Fruit fly (Drosophila melanogaster) whole organism, embryonic: ENCODE data around the gene Nnp-1.

ENCODE experiments used
- Atf-2 ChIP-seq: fragments of 200-800 bp; sonication (Bioruptor generic); optimal IDR thresholded peaks from 2 replicates; lab custom pipeline; 2016; ENCODE audit warnings: missing biosample characterization, missing genetic modification characterization
- Atf6 ChIP-seq: fragments of 200-800 bp; sonication (Bioruptor generic); IDR thresholded peaks from 2 replicates; pipeline ENCODE4 v1.3.6; 2022; ENCODE audit warnings: missing biosample characterization, missing genetic modification characterization
- Blimp-1 ChIP-seq: fragments of 200-800 bp; sonication (Bioruptor generic); optimal IDR thresholded peaks from 3 replicates; lab custom pipeline; 2018; ENCODE audit warnings: missing biosample characterization, missing genetic modification characterization, mild to moderate bottlenecking, moderate library complexity, missing genetic modification reagents
- CG11723 ChIP-seq: fragments of 200-800 bp; sonication (Bioruptor generic); optimal IDR thresholded peaks from 2 replicates; lab custom pipeline; 2017; ENCODE audit warnings: missing biosample characterization, mild to moderate bottlenecking, missing genetic modification characterization
- CG13296 ChIP-seq: fragments of 200-800 bp; sonication (Bioruptor generic); optimal IDR thresholded peaks from 3 replicates; lab custom pipeline; 2018; ENCODE audit warnings: missing biosample characterization, mild to moderate bottlenecking, missing genetic modification characterization
- CG13775 ChIP-seq: fragments of 200-800 bp; sonication (Bioruptor generic); optimal IDR thresholded peaks from 3 replicates; lab custom pipeline; 2017; ENCODE audit warnings: missing biosample characterization, mild to moderate bottlenecking, missing genetic modification characterization
- CG14710 ChIP-seq: fragments of 200-800 bp; sonication (Bioruptor generic); optimal IDR thresholded peaks from 3 replicates; lab custom pipeline; 2019; ENCODE audit warnings: missing biosample characterization, mild to moderate bottlenecking, missing genetic modification characterization, moderate library complexity
- CG15479 ChIP-seq: fragments of 200-800 bp; sonication (Bioruptor generic); optimal IDR thresholded peaks from 3 replicates; lab custom pipeline; 2019; ENCODE audit warnings: missing biosample characterization, mild to moderate bottlenecking, missing genetic modification characterization, moderate library complexity
- CG15601 ChIP-seq: fragments of 200-800 bp; sonication (Bioruptor generic); optimal IDR thresholded peaks from 3 replicates; lab custom pipeline; 2019; ENCODE audit warnings: missing biosample characterization, mild to moderate bottlenecking, missing genetic modification characterization, moderate library complexity
- CG17361 ChIP-seq: fragments of 200-800 bp; sonication (Bioruptor generic); IDR thresholded peaks from 3 replicates; pipeline ENCODE4 v1.3.6; 2022; ENCODE audit warnings: missing biosample characterization, missing genetic modification characterization
- CG17568 ChIP-seq: fragments of 200-800 bp; sonication (Bioruptor generic); optimal IDR thresholded peaks from 2 replicates; lab custom pipeline; 2018; ENCODE audit warnings: missing biosample characterization, mild to moderate bottlenecking, missing genetic modification characterization, moderate library complexity
- CG18011 ChIP-seq: fragments of 200-800 bp; sonication (Bioruptor generic); optimal IDR thresholded peaks from 2 replicates; lab custom pipeline; 2017; ENCODE audit warnings: missing biosample characterization, missing genetic modification characterization, mild to moderate bottlenecking, moderate library complexity, missing genotype
- CG2116 ChIP-seq: fragments of 200-800 bp; sonication (Bioruptor generic); optimal IDR thresholded peaks from 3 replicates; lab custom pipeline; 2018; ENCODE audit warnings: missing biosample characterization, mild to moderate bottlenecking, missing genetic modification characterization
- CG2712 ChIP-seq: fragments of 200-800 bp; optimal IDR thresholded peaks from 3 replicates; lab custom pipeline; 2019; ENCODE audit warnings: missing biosample characterization, mild to moderate bottlenecking, missing genetic modification characterization, moderate library complexity
- CG8290 ChIP-seq, 3 experiments: fragments of 200-800 bp; sonication (Bioruptor generic); optimal IDR thresholded peaks; 2 replicates each; lab custom pipeline; 2016 to 2019; ENCODE audit warnings: missing biosample characterization in 3 of 3, missing genetic modification characterization in 3 of 3, mild to moderate bottlenecking in 2 of 3, moderate library complexity in 1 of 3
- CG8388 ChIP-seq: fragments of 200-800 bp; sonication (Bioruptor generic); optimal IDR thresholded peaks from 2 replicates; lab custom pipeline; 2019; ENCODE audit warnings: missing biosample characterization, mild to moderate bottlenecking, missing genetic modification characterization, moderate library complexity
- CG8478 ChIP-seq: fragments of >200 bp; optimal IDR thresholded peaks from 2 replicates; lab custom pipeline; 2018
- CG9817 ChIP-seq: fragments of 200-800 bp; sonication (Bioruptor generic); optimal IDR thresholded peaks from 2 replicates; lab custom pipeline; 2018; ENCODE audit warnings: missing biosample characterization, mild to moderate bottlenecking, missing genetic modification characterization, moderate library complexity
- CkIIα-i1 ChIP-seq: fragments of 200-800 bp; sonication (Bioruptor generic); IDR thresholded peaks from 2 replicates; pipeline ENCODE4 v1.3.6; 2022; ENCODE audit warnings: missing biosample characterization, missing genetic modification characterization
- CoRest ChIP-seq: fragments of 200-800 bp; sonication (Bioruptor generic); optimal IDR thresholded peaks from 3 replicates; lab custom pipeline; 2018; ENCODE audit warnings: missing biosample characterization, mild to moderate bottlenecking, missing genetic modification characterization, moderate library complexity
- Dp ChIP-seq: fragments of 200-800 bp; sonication (Bioruptor generic); optimal IDR thresholded peaks from 2 replicates; lab custom pipeline; 2018; ENCODE audit warnings: missing biosample characterization, mild to moderate bottlenecking, missing genetic modification characterization, moderate library complexity
- Eip74EF ChIP-seq, 2 experiments: fragments of 200-800 bp in 1 of 2; fragments of >200 bp in 1 of 2; sonication (Bioruptor generic) in 1 of 2; optimal IDR thresholded peaks; 2 replicates each; lab custom pipeline; 2017 to 2019; ENCODE audit warnings: missing biosample characterization in 2 of 2, missing genetic modification characterization in 2 of 2, mild to moderate bottlenecking in 1 of 2, moderate library complexity in 1 of 2
- Ets65A ChIP-seq: fragments of 200-800 bp; sonication (Bioruptor generic); peaks from one replicate; lab custom pipeline; 2016; ENCODE audit warnings: missing biosample characterization, missing genetic modification characterization
- Ets97D ChIP-seq: fragments of 200-800 bp; sonication (Bioruptor generic); optimal IDR thresholded peaks from 3 replicates; lab custom pipeline; 2016; ENCODE audit warnings: missing biosample characterization, missing genetic modification characterization
- HLH3B ChIP-seq: fragments of 200-800 bp; sonication (Bioruptor generic); IDR thresholded peaks from 2 replicates; pipeline ENCODE4 v1.3.6; 2022; ENCODE audit warnings: missing biosample characterization, missing genetic modification characterization
- Mrtf ChIP-seq: fragments of 200-800 bp; sonication (Bioruptor generic); IDR thresholded peaks from 3 replicates; pipeline ENCODE4 v1.3.6; 2022; ENCODE audit warnings: missing biosample characterization, missing genetic modification characterization
- Myb ChIP-seq: fragments of 200-800 bp; sonication (Bioruptor generic); optimal IDR thresholded peaks from 2 replicates; lab custom pipeline; 2016; ENCODE audit warnings: missing biosample characterization, missing genetic modification characterization
- Ravus ChIP-seq: fragments of 200-800 bp; sonication (Bioruptor generic); IDR thresholded peaks from 2 replicates; pipeline ENCODE4 v1.3.6; 2022; ENCODE audit warnings: missing biosample characterization, missing genetic modification characterization
- Sry-δ ChIP-seq: fragments of 200-800 bp; sonication (Bioruptor generic); optimal IDR thresholded peaks from 2 replicates; lab custom pipeline; 2016; ENCODE audit warnings: missing biosample characterization, missing genetic modification characterization
- TFAM ChIP-seq: fragments of 200-800 bp; sonication (Bioruptor generic); optimal IDR thresholded peaks from 2 replicates; lab custom pipeline; 2017; ENCODE audit warnings: missing biosample characterization, missing genetic modification characterization, inconsistent platforms
- Trl ChIP-seq, 3 experiments: fragments of >200 bp in 2 of 3; fragments of 200-800 bp in 1 of 3; sonication (Bioruptor generic) in 1 of 3; optimal IDR thresholded peaks; 2 replicates in 1 of 3; 3 replicates in 2 of 3; lab custom pipeline; 2016 to 2017; ENCODE audit warnings: missing biosample characterization in 1 of 3, missing genetic modification characterization in 1 of 3
- aop ChIP-seq: fragments of 200-800 bp; sonication (Bioruptor generic); IDR thresholded peaks from 2 replicates; pipeline ENCODE4 v1.3.6; 2022; ENCODE audit warnings: missing biosample characterization, missing genetic modification characterization
- ato ChIP-seq: fragments of 200-800 bp; sonication (Bioruptor generic); IDR thresholded peaks from 2 replicates; pipeline ENCODE4 v1.3.6; 2022; ENCODE audit warnings: missing biosample characterization, missing genetic modification characterization; ENCODE audit not compliant: partially characterized antibody
- br ChIP-seq: fragments of >200 bp; optimal IDR thresholded peaks from 2 replicates; lab custom pipeline; 2017
- bsh ChIP-seq, 2 experiments: fragments of 200-800 bp; sonication (Bioruptor generic); optimal IDR thresholded peaks; 2 replicates each; lab custom pipeline; 2017 to 2018; ENCODE audit warnings: mild to moderate bottlenecking in 2 of 2, missing biosample characterization in 2 of 2, missing genetic modification characterization in 2 of 2, moderate library complexity in 1 of 2
- cwo ChIP-seq: fragments of 200-800 bp; sonication (Bioruptor generic); optimal IDR thresholded peaks from 3 replicates; lab custom pipeline; 2017; ENCODE audit warnings: missing biosample characterization, missing genetic modification characterization, mild to moderate bottlenecking, moderate library complexity, missing genetic modification reagents
- danr ChIP-seq: fragments of 200-800 bp; sonication (Bioruptor generic); IDR thresholded peaks from 2 replicates; pipeline ENCODE4 v1.3.6; 2022; ENCODE audit warnings: missing biosample characterization, missing genetic modification characterization
- disco-r ChIP-seq: fragments of 200-800 bp; sonication (Bioruptor generic); optimal IDR thresholded peaks from 2 replicates; lab custom pipeline; 2016; ENCODE audit warnings: missing biosample characterization, missing genetic modification characterization
- dpn ChIP-seq, 2 experiments: fragments of 200-800 bp; sonication (Bioruptor generic); optimal IDR thresholded peaks; 3 replicates each; lab custom pipeline; 2016; ENCODE audit warnings: missing biosample characterization in 2 of 2, missing genetic modification characterization in 2 of 2
- fd102C ChIP-seq: fragments of 200-800 bp; sonication (Bioruptor generic); optimal IDR thresholded peaks from 2 replicates; lab custom pipeline; 2018; ENCODE audit warnings: missing biosample characterization, mild to moderate bottlenecking, missing genetic modification characterization, moderate library complexity
- gem ChIP-seq: fragments of 200-800 bp; sonication (Bioruptor generic); optimal IDR thresholded peaks from 2 replicates; lab custom pipeline; 2019; ENCODE audit warnings: missing biosample characterization, mild to moderate bottlenecking, missing genetic modification characterization, moderate library complexity
- p53 ChIP-seq: fragments of 200-800 bp; sonication (Bioruptor generic); optimal IDR thresholded peaks from 2 replicates; lab custom pipeline; 2016; ENCODE audit warnings: missing biosample characterization, missing genetic modification characterization
- psq ChIP-seq: fragments of 200-800 bp; sonication (Bioruptor generic); optimal IDR thresholded peaks from 2 replicates; lab custom pipeline; 2017; ENCODE audit warnings: missing biosample characterization, missing genetic modification characterization
- sc ChIP-seq, 3 experiments: fragments of >200 bp in 2 of 3; fragments of 200-800 bp in 1 of 3; sonication (Bioruptor generic) in 1 of 3; optimal IDR thresholded peaks; 2 replicates in 2 of 3; 3 replicates in 1 of 3; lab custom pipeline; 2017; ENCODE audit warnings: mild to moderate bottlenecking in 1 of 3, missing biosample characterization in 1 of 3, missing genetic modification characterization in 1 of 3, missing genetic modification reagents in 1 of 3
- sim ChIP-seq: fragments of 200-800 bp; sonication (Bioruptor generic); IDR thresholded peaks from 2 replicates; pipeline ENCODE4 v1.3.6; 2022; ENCODE audit warnings: missing biosample characterization, missing genetic modification characterization
- trem ChIP-seq: fragments of 200-800 bp; optimal IDR thresholded peaks from 3 replicates; lab custom pipeline; 2019; ENCODE audit warnings: missing biosample characterization, mild to moderate bottlenecking, missing genetic modification characterization, moderate library complexity
- wor ChIP-seq: fragments of 200-800 bp; sonication (Bioruptor generic); IDR thresholded peaks from 2 replicates; pipeline ENCODE4 v1.3.6; 2022; ENCODE audit warnings: missing biosample characterization, missing genetic modification characterization
- zf30C ChIP-seq: fragments of 200-800 bp; sonication (Bioruptor generic); optimal IDR thresholded peaks from 3 replicates; lab custom pipeline; 2018; ENCODE audit warnings: missing biosample characterization, mild to moderate bottlenecking, missing genetic modification characterization
- zfh1 ChIP-seq: fragments of 200-800 bp; sonication (Bioruptor generic); IDR thresholded peaks from 3 replicates; pipeline ENCODE4 v1.3.6; 2022; ENCODE audit warnings: missing biosample characterization, missing genetic modification characterization
- zfh2 ChIP-seq: fragments of 200-800 bp; sonication (Bioruptor generic); optimal IDR thresholded peaks from 2 replicates; lab custom pipeline; 2016; ENCODE audit warnings: missing biosample characterization, missing genetic modification characterization

Nnp-1 gene

dm6 chr2L:13370762-13371161 lies 4.8 kb upstream of the Nnp-1 start, which contains the start of gene ND-B22 (continued):
- TF ChIP-seq bsh (GFP tag; optimal IDR thresholded peaks at IDR 0.05; lab: Kevin White, UChicago) (peak in 1 of 2 experiments; percentile 26), psq (GFP tag; lab: Kevin White, UChicago) (no peak), CG13775 (GFP tag; lab: Kevin White, UChicago) (no peak), CG9817 (peak; percentile 40), zfh1 (peak; percentile 66), Trl (optimal IDR thresholded peaks at IDR 0.05; lab: Kevin White, UChicago) (no peak), Trl (GFP tag; optimal IDR thresholded peaks at IDR 0.05; lab: Kevin White, UChicago) (peak; percentile 31), trem (tag; lab: Kevin White, UChicago) (peak; percentile 39), ato (GFP tag; lab: Robert Waterston, UW) (no peak; the same call in 1 of the 2 replicates), CG14710 (tag; lab: Kevin White, UChicago) (peak; percentile 42), sim (GFP tag; lab: Robert Waterston, UW) (no peak), zfh2 (GFP tag; lab: Kevin White, UChicago) (peak; percentile 40), CG15601 (tag; lab: Kevin White, UChicago) (peak; percentile 52), fd102C (GFP tag; lab: Kevin White, UChicago) (no peak), aop (no peak), disco-r (GFP tag; lab: Kevin White, UChicago) (no peak), sc (optimal IDR thresholded peaks at IDR 0.05; lab: Kevin White, UChicago) (no peak), sc (GFP tag; optimal IDR thresholded peaks at IDR 0.05; lab: Kevin White, UChicago) (no peak), CG15479 (no peak), dpn (GFP tag; optimal IDR thresholded peaks at IDR 0.05; lab: Kevin White, UChicago) (peak; percentile 38 to 51), CG13296 (peak; percentile 36), wor (GFP tag; lab: Robert Waterston, UW) (no peak), Ets97D (peak; percentile 71), Dp (peak; percentile 88), CoRest (tag; lab: Kevin White, UChicago) (peak; percentile 6), danr (GFP tag; lab: Robert Waterston, UW) (no peak), Ravus (GFP tag; lab: Robert Waterston, UW) (no peak), CG2116 (peak; percentile 3), br (lab: Kevin White, UChicago) (no peak), CG17361 (peak; percentile 39; the same call in 1 of the 3 replicates), cwo (GFP tag; lab: Kevin White, UChicago) (no peak), Eip74EF (GFP tag; optimal IDR thresholded peaks at IDR 0.05; lab: Kevin White, UChicago) (no peak), CG8290 (GFP tag; optimal IDR thresholded peaks at IDR 0.05; lab: Kevin White, UChicago) (no peak), CG8290 (tag; optimal IDR thresholded peaks at IDR 0.05; lab: Kevin White, UChicago) (peak in 1 of 2 experiments; percentile 49), CG11723 (GFP tag; lab: Kevin White, UChicago) (no peak), Sry-δ (GFP tag; lab: Kevin White, UChicago) (peak; percentile 10), CG17568 (GFP tag; lab: Kevin White, UChicago) (no peak), Ets65A (no peak), CG8478 (no peak), CkIIα-i1 (no peak), CG8388 (GFP tag; lab: Kevin White, UChicago) (no peak), CG18011 (GFP tag; lab: Kevin White, UChicago) (peak; percentile 17), Atf-2 (GFP tag; lab: Kevin White, UChicago) (no peak), Mrtf (GFP tag; lab: Robert Waterston, UW) (no peak), gem (tag; lab: Kevin White, UChicago) (peak; percentile 43), HLH3B (no peak), zf30C (GFP tag; lab: Kevin White, UChicago) (no peak), Atf6 (0 out of 2 replicates have a peak, but pooled peaks have one; percentile 13), Myb (GFP tag; lab: Kevin White, UChicago) (peak; percentile 73), p53 (GFP tag; lab: Kevin White, UChicago) (no peak), Blimp-1 (GFP tag; lab: Kevin White, UChicago) (no peak), TFAM (no peak), CG2712 (tag; lab: Kevin White, UChicago) (peak; percentile 42)
